Worm (Caenorhabditis elegans): ENCODE data around the gene mrpl-48.

ce11 chrV:5628014-5628413, 34.5 kb downstream of the mrpl-48 start:
- TF ChIP-seq him-1 (tag; optimal IDR thresholded peaks at IDR 0.05) (no peak), dao-5 (tag; optimal IDR thresholded peaks at IDR 0.05) (no peak)
